Worm (Caenorhabditis elegans) whole organism, L1 larva: ENCODE data around the gene T13C5.6.
A peak's percentile ranks its signal among the peaks of the same experiment; 100 is the strongest.

Source experiments
- C04F5.9 ChIP-seq: sonication (generic microtip); optimal IDR thresholded peaks from 2 replicates; lab custom pipeline; 2016; ENCODE audit warnings: missing genetic modification characterization, missing compliant biosample characterization
- C16A3.4 ChIP-seq: fragments of 150-350 bp; optimal IDR thresholded peaks from 2 replicates; lab custom pipeline; 2014; ENCODE audit warnings: missing biosample characterization, missing genetic modification characterization
- C34B4.2 ChIP-seq: sonication (generic microtip); optimal IDR thresholded peaks from 2 replicates; lab custom pipeline; 2017; ENCODE audit warnings: mild to moderate bottlenecking, missing genetic modification characterization, missing compliant biosample characterization
- alr-1 ChIP-seq: fragments of 200-800 bp; sonication (Bioruptor generic); optimal IDR thresholded peaks from 2 replicates; lab custom pipeline; 2018; ENCODE audit warnings: borderline replicate concordance, mild to moderate bottlenecking, missing genetic modification characterization, missing compliant biosample characterization
- aly-2 ChIP-seq: fragments of 150-350 bp; optimal IDR thresholded peaks from 2 replicates; lab custom pipeline; 2014; ENCODE audit warnings: missing biosample characterization, missing genetic modification characterization
- ama-1 ChIP-seq: fragments of 150-350 bp; optimal IDR thresholded peaks from 2 replicates; lab custom pipeline; 2014
- blmp-1 ChIP-seq: fragments of 150-350 bp; optimal IDR thresholded peaks from 2 replicates; lab custom pipeline; 2014; ENCODE audit warnings: missing biosample characterization, missing genetic modification characterization
- ceh-63 ChIP-seq: fragments of 200-800 bp; sonication (Bioruptor generic); optimal IDR thresholded peaks from 2 replicates; lab custom pipeline; 2018; ENCODE audit warnings: mild to moderate bottlenecking, missing genetic modification characterization, missing compliant biosample characterization
- ceh-8 ChIP-seq: fragments of 200-800 bp; sonication (Bioruptor generic); optimal IDR thresholded peaks from 2 replicates; lab custom pipeline; 2018; ENCODE audit warnings: mild to moderate bottlenecking, missing genetic modification characterization, moderate library complexity, missing compliant biosample characterization
- ceh-82 ChIP-seq, 3 experiments: fragments of 150-350 bp in 1 of 3; sonication (generic microtip) in 2 of 3; optimal IDR thresholded peaks; 2 replicates each; lab custom pipeline; 2014 to 2017; ENCODE audit warnings: missing biosample characterization in 3 of 3, missing genetic modification characterization in 3 of 3
- ceh-90 ChIP-seq: sonication (generic microtip); optimal IDR thresholded peaks from 2 replicates; lab custom pipeline; 2016; ENCODE audit warnings: missing genetic modification characterization, missing compliant biosample characterization
- ces-1 ChIP-seq: fragments of 150-350 bp; optimal IDR thresholded peaks from 2 replicates; lab custom pipeline; 2014; ENCODE audit warnings: missing biosample characterization, missing genetic modification reagents, missing genetic modification characterization
- dsc-1 ChIP-seq: sonication (generic microtip); optimal IDR thresholded peaks from 2 replicates; lab custom pipeline; 2016; ENCODE audit warnings: mild to moderate bottlenecking, missing genetic modification characterization, missing compliant biosample characterization
- efl-1 ChIP-seq, 4 experiments: fragments of 150-350 bp; optimal IDR thresholded peaks in 3 of 4; peaks in 1 of 4; 1 replicate in 1 of 4; 2 replicates in 3 of 4; lab custom pipeline; 2014; ENCODE audit warnings: missing biosample characterization in 2 of 4, missing genetic modification characterization in 2 of 4, missing genetic modification reagents in 2 of 4
- egl-27 ChIP-seq, 2 experiments: fragments of 150-350 bp in 1 of 2; sonication (generic microtip); optimal IDR thresholded peaks; 3 replicates each; lab custom pipeline; 2017 to 2018; ENCODE audit warnings: missing biosample characterization in 2 of 2, missing genetic modification characterization in 2 of 2, missing genetic modification reagents in 2 of 2
- elt-3 ChIP-seq, 6 experiments: fragments of 150-350 bp in 1 of 6; sonication (generic microtip); optimal IDR thresholded peaks; 2 replicates each; lab custom pipeline; 2017 to 2018; ENCODE audit warnings: missing biosample characterization in 6 of 6, missing genetic modification characterization in 6 of 6, inconsistent platforms in 1 of 6
- ets-5 ChIP-seq: fragments of 200-800 bp; sonication (Bioruptor generic); IDR thresholded peaks from 2 replicates; pipeline ENCODE4 v1.3.6; 2022; ENCODE audit warnings: missing genetic modification characterization, missing compliant biosample characterization
- fkh-4 ChIP-seq: sonication (generic microtip); optimal IDR thresholded peaks from 2 replicates; lab custom pipeline; 2016; ENCODE audit warnings: missing compliant biosample characterization, missing genetic modification characterization, borderline replicate concordance
- grh-1 ChIP-seq: fragments of 200-800 bp; sonication (Bioruptor generic); IDR thresholded peaks from 2 replicates; pipeline ENCODE4 v1.3.6; 2022; ENCODE audit warnings: missing genetic modification reagents, missing genetic modification characterization, missing compliant biosample characterization
- hpl-2 ChIP-seq: fragments of 150-350 bp; optimal IDR thresholded peaks from 2 replicates; lab custom pipeline; 2014; ENCODE audit warnings: missing biosample characterization, missing genetic modification reagents, missing genetic modification characterization
- irx-1 ChIP-seq: sonication (generic microtip); optimal IDR thresholded peaks from 2 replicates; lab custom pipeline; 2016; ENCODE audit warnings: missing genetic modification characterization, missing compliant biosample characterization
- jun-1 ChIP-seq: fragments of 150-350 bp; optimal IDR thresholded peaks from 2 replicates; lab custom pipeline; 2014; ENCODE audit warnings: missing biosample characterization, missing genetic modification reagents, missing genetic modification characterization
- lin-13 ChIP-seq: fragments of 150-350 bp; optimal IDR thresholded peaks from 2 replicates; lab custom pipeline; 2014; ENCODE audit warnings: missing biosample characterization, missing genetic modification reagents, missing genetic modification characterization
- lin-14 ChIP-seq: fragments of 200-800 bp; sonication (Bioruptor generic); optimal IDR thresholded peaks from 2 replicates; lab custom pipeline; 2018; ENCODE audit warnings: mild to moderate bottlenecking, missing genetic modification characterization, moderate library complexity, missing compliant biosample characterization
- lin-15B ChIP-seq: fragments of 150-350 bp; sonication (generic microtip); optimal IDR thresholded peaks from 3 replicates; lab custom pipeline; 2014; ENCODE audit warnings: missing biosample characterization, missing genetic modification characterization
- lin-35 ChIP-seq, 2 experiments: fragments of 150-350 bp; optimal IDR thresholded peaks; 2 replicates each; lab custom pipeline; 2014; ENCODE audit warnings: missing biosample characterization in 2 of 2, missing genetic modification characterization in 2 of 2, missing genetic modification reagents in 2 of 2
- lin-39 ChIP-seq: fragments of 150-350 bp; optimal IDR thresholded peaks from 2 replicates; lab custom pipeline; 2014; ENCODE audit warnings: missing biosample characterization, missing genetic modification reagents, missing genetic modification characterization
- lir-3 ChIP-seq: sonication (generic microtip); optimal IDR thresholded peaks from 2 replicates; lab custom pipeline; 2016; ENCODE audit warnings: mild to moderate bottlenecking, missing genetic modification characterization, moderate library complexity, missing compliant biosample characterization; ENCODE audit not compliant: poor library complexity
- lsy-2 ChIP-seq, 2 experiments: fragments of 150-350 bp; optimal IDR thresholded peaks; 2 replicates each; lab custom pipeline; 2014; ENCODE audit warnings: missing biosample characterization in 2 of 2, missing genetic modification characterization in 2 of 2
- mab-9 ChIP-seq: fragments of 200-800 bp; sonication (Bioruptor generic); IDR thresholded peaks from 2 replicates; pipeline ENCODE4 v1.3.6; 2022; ENCODE audit warnings: missing genetic modification reagents, missing genetic modification characterization, missing compliant biosample characterization
- mdl-1 ChIP-seq, 2 experiments: fragments of 150-350 bp; optimal IDR thresholded peaks; 2 replicates each; lab custom pipeline; 2014 to 2017; ENCODE audit warnings: missing biosample characterization in 2 of 2, missing genetic modification characterization in 2 of 2, inconsistent platforms in 1 of 2
- mef-2 ChIP-seq: fragments of 150-350 bp; optimal IDR thresholded peaks from 2 replicates; lab custom pipeline; 2014; ENCODE audit warnings: missing biosample characterization, missing genetic modification characterization
- mep-1 ChIP-seq: fragments of 150-350 bp; optimal IDR thresholded peaks from 2 replicates; lab custom pipeline; 2014; ENCODE audit warnings: missing biosample characterization, missing genetic modification characterization
- nhr-12 ChIP-seq: sonication (generic microtip); optimal IDR thresholded peaks from 2 replicates; lab custom pipeline; 2017; ENCODE audit warnings: missing biosample characterization, missing genetic modification characterization
- nhr-20 ChIP-seq: sonication (generic microtip); optimal IDR thresholded peaks from 2 replicates; lab custom pipeline; 2016; ENCODE audit warnings: mild to moderate bottlenecking, missing genetic modification characterization, missing compliant biosample characterization
- nhr-28 ChIP-seq: fragments of 150-350 bp; optimal IDR thresholded peaks from 2 replicates; lab custom pipeline; 2014; ENCODE audit warnings: missing biosample characterization, missing genetic modification characterization
- nhr-47 ChIP-seq: sonication (generic microtip); optimal IDR thresholded peaks from 2 replicates; lab custom pipeline; 2016; ENCODE audit warnings: mild to moderate bottlenecking, missing genetic modification characterization, moderate library complexity, missing compliant biosample characterization
- nhr-76 ChIP-seq: sonication (generic microtip); optimal IDR thresholded peaks from 2 replicates; lab custom pipeline; 2017; ENCODE audit warnings: missing biosample characterization, missing genetic modification characterization
- nhr-85 ChIP-seq: sonication (generic microtip); peaks from one replicate; lab custom pipeline; 2016; ENCODE audit warnings: missing genetic modification characterization, inconsistent platforms, missing compliant biosample characterization
- nhr-90 ChIP-seq: sonication (generic microtip); optimal IDR thresholded peaks from 2 replicates; lab custom pipeline; 2016; ENCODE audit warnings: mild to moderate bottlenecking, missing genetic modification characterization, missing compliant biosample characterization; ENCODE audit not compliant: poor library complexity
- pax-3 ChIP-seq: fragments of 200-800 bp; sonication (Bioruptor generic); optimal IDR thresholded peaks from 2 replicates; lab custom pipeline; 2018; ENCODE audit warnings: mild to moderate bottlenecking, missing genetic modification characterization, moderate library complexity, missing compliant biosample characterization
- rnt-1 ChIP-seq: sonication (generic microtip); optimal IDR thresholded peaks from 2 replicates; lab custom pipeline; 2016; ENCODE audit warnings: mild to moderate bottlenecking, missing genetic modification characterization, moderate library complexity, missing compliant biosample characterization
- snpc-4 ChIP-seq: fragments of 150-350 bp; optimal IDR thresholded peaks from 2 replicates; lab custom pipeline; 2014; ENCODE audit warnings: missing biosample characterization, missing genetic modification characterization
- snu-23 ChIP-seq: sonication (generic microtip); optimal IDR thresholded peaks from 2 replicates; lab custom pipeline; 2016; ENCODE audit warnings: missing genetic modification characterization, missing compliant biosample characterization
- sup-37 ChIP-seq: fragments of 200-800 bp; sonication (Bioruptor generic); optimal IDR thresholded peaks from 2 replicates; lab custom pipeline; 2018; ENCODE audit warnings: mild to moderate bottlenecking, missing genetic modification characterization, missing compliant biosample characterization
- swsn-7 ChIP-seq: sonication (generic microtip); optimal IDR thresholded peaks from 2 replicates; lab custom pipeline; 2016; ENCODE audit warnings: missing genetic modification characterization, missing compliant biosample characterization
- tbx-2 ChIP-seq: sonication (generic microtip); optimal IDR thresholded peaks from 2 replicates; lab custom pipeline; 2016; ENCODE audit warnings: missing genetic modification characterization, missing compliant biosample characterization
- unc-130 ChIP-seq: fragments of 150-350 bp; optimal IDR thresholded peaks from 2 replicates; lab custom pipeline; 2017; ENCODE audit warnings: missing biosample characterization, missing genetic modification characterization, inconsistent platforms
- unc-30 ChIP-seq: sonication (generic microtip); optimal IDR thresholded peaks from 2 replicates; lab custom pipeline; 2017; ENCODE audit warnings: missing biosample characterization, missing genetic modification characterization
- vab-15 ChIP-seq: sonication (generic microtip); optimal IDR thresholded peaks from 2 replicates; lab custom pipeline; 2017; ENCODE audit warnings: missing genotype, mild to moderate bottlenecking, missing genetic modification characterization, missing compliant biosample characterization
- xbp-1 ChIP-seq: sonication (generic microtip); optimal IDR thresholded peaks from 2 replicates; lab custom pipeline; 2016; ENCODE audit warnings: missing genetic modification characterization, missing compliant biosample characterization
- zag-1 ChIP-seq: fragments of 150-350 bp; optimal IDR thresholded peaks from 2 replicates; lab custom pipeline; 2014; ENCODE audit warnings: missing biosample characterization, missing genetic modification characterization
- ztf-4 ChIP-seq: fragments of 150-350 bp; optimal IDR thresholded peaks from 2 replicates; lab custom pipeline; 2014; ENCODE audit warnings: missing biosample characterization, missing genetic modification characterization

Gene T13C5.6

ce11 chrX:6255561-6255960 is 48.1 kb upstream of the T13C5.6 start:
- TF ChIP-seq nhr-28: peak; percentile 55
- peak; percentile 94 for TF ChIP-seq rnt-1
- no peak for TF ChIP-seq zag-1
- TF ChIP-seq ceh-8 (GFP tag; lab: Kevin White, UChicago): no peak
- TF ChIP-seq snpc-4 (tag; lab: Kevin White, UChicago): no peak
- peak in 2 of 6 experiments; percentile 71 to 86 for TF ChIP-seq elt-3 (tag; optimal IDR thresholded peaks at IDR 0.05; lab: Kevin White, UChicago)
- peak; percentile 53 to 86 for TF ChIP-seq lin-35 (GFP tag; optimal IDR thresholded peaks at IDR 0.05; lab: Kevin White, UChicago)
- TF ChIP-seq tbx-2 (tag; lab: Kevin White, UChicago): peak; percentile 90
- TF ChIP-seq nhr-12 (tag; lab: Kevin White, UChicago): no peak
- no peak for TF ChIP-seq egl-27 (tag; optimal IDR thresholded peaks at IDR 0.05; lab: Kevin White, UChicago)
- TF ChIP-seq C16A3.4 (tag; lab: Kevin White, UChicago): peak; percentile 65
- TF ChIP-seq grh-1 (GFP tag; lab: Robert Waterston, UW): peak; percentile 78
- TF ChIP-seq blmp-1 (tag; lab: Kevin White, UChicago): peak; percentile 98
- no peak for TF ChIP-seq ets-5 (GFP tag; lab: Robert Waterston, UW)
- TF ChIP-seq C34B4.2: no peak
- TF ChIP-seq unc-30 (tag; lab: Kevin White, UChicago): no peak
- TF ChIP-seq mep-1: peak; percentile 57
- TF ChIP-seq dsc-1 (tag; lab: Kevin White, UChicago): peak; percentile 74
- TF ChIP-seq xbp-1: peak; percentile 68
- peak; percentile 97 for TF ChIP-seq nhr-20 (tag; lab: Kevin White, UChicago)
- peak; percentile 96 for TF ChIP-seq nhr-85 (tag; lab: Kevin White, UChicago)
- no peak for TF ChIP-seq mef-2 (tag; lab: Kevin White, UChicago)
- peak; percentile 92 for TF ChIP-seq ztf-4 (tag; lab: Kevin White, UChicago)
- peak; percentile 56 for TF ChIP-seq sup-37 (GFP tag; lab: Kevin White, UChicago)
- TF ChIP-seq alr-1 (tag; lab: Kevin White, UChicago): no peak
- peak; percentile 34 to 42 for TF ChIP-seq efl-1 (optimal IDR thresholded peaks at IDR 0.05; lab: Kevin White, UChicago)
- TF ChIP-seq efl-1 (GFP tag; optimal IDR thresholded peaks at IDR 0.05 in 1 of 2; lab: Kevin White, UChicago): peak; percentile 10 to 84
- peak; percentile 74 for TF ChIP-seq ama-1 (lab: Kevin White, UChicago)
- TF ChIP-seq ceh-90: no peak
- TF ChIP-seq jun-1: peak; percentile 15
- peak; percentile 61 for TF ChIP-seq irx-1 (tag; lab: Kevin White, UChicago)
- peak; percentile 9 for TF ChIP-seq pax-3 (tag; lab: Kevin White, UChicago)
- TF ChIP-seq unc-130 (tag; lab: Kevin White, UChicago): peak; percentile 95
- no peak for TF ChIP-seq hpl-2
- peak; percentile 58 for TF ChIP-seq lin-13 (GFP tag; lab: Kevin White, UChicago)
- TF ChIP-seq ceh-82 (tag; optimal IDR thresholded peaks at IDR 0.05; lab: Kevin White, UChicago): peak in 2 of 3 experiments; percentile 3 to 26
- TF ChIP-seq nhr-47 (tag; lab: Kevin White, UChicago): peak; percentile 78
- TF ChIP-seq aly-2: no peak
- peak; percentile 89 for TF ChIP-seq snu-23 (GFP tag; lab: Kevin White, UChicago)
- no peak for TF ChIP-seq lin-15B (tag; lab: Kevin White, UChicago)
- no peak for TF ChIP-seq C04F5.9 (tag; lab: Kevin White, UChicago)
- peak; percentile 91 for TF ChIP-seq nhr-90 (tag; lab: Kevin White, UChicago)
- no peak for TF ChIP-seq ces-1 (GFP tag; lab: Kevin White, UChicago)
- TF ChIP-seq vab-15 (tag; lab: Kevin White, UChicago): no peak
- TF ChIP-seq ceh-63 (GFP tag; lab: Kevin White, UChicago): no peak
- peak; percentile 72 to 78 for TF ChIP-seq lsy-2 (tag; optimal IDR thresholded peaks at IDR 0.05; lab: Kevin White, UChicago)
- no peak for TF ChIP-seq nhr-76 (tag; lab: Kevin White, UChicago)
- TF ChIP-seq fkh-4 (tag; lab: Kevin White, UChicago): no peak
- peak; percentile 71 for TF ChIP-seq lin-39 (tag; lab: Kevin White, UChicago)
- peak; percentile 96 for TF ChIP-seq lin-14 (GFP tag; lab: Kevin White, UChicago)
- TF ChIP-seq swsn-7 (tag; lab: Kevin White, UChicago): peak; percentile 69
- TF ChIP-seq mab-9 (GFP tag; lab: Robert Waterston, UW): peak; percentile 48; the same call in 1 of the 2 replicates
- peak; percentile 65 for TF ChIP-seq lir-3 (tag; lab: Kevin White, UChicago)
- peak in 1 of 2 experiments; percentile 99 for TF ChIP-seq mdl-1 (tag; optimal IDR thresholded peaks at IDR 0.05; lab: Kevin White, UChicago)
